Fruit fly (Drosophila melanogaster) whole organism, wandering third instar larva: Measurements from ENCODE around the gene Cpr66D.

Source experiments
- CG9705 ChIP-seq: fragments of 200-800 bp; sonication (Bioruptor generic); optimal IDR thresholded peaks from 2 replicates; lab custom pipeline; 2018; ENCODE audit warnings: missing biosample characterization, mild to moderate bottlenecking, missing genetic modification characterization
- Mio ChIP-seq: sonication (Bioruptor generic); optimal IDR thresholded peaks from 2 replicates; lab custom pipeline; 2016; ENCODE audit warnings: missing biosample characterization, missing genetic modification characterization
- pan ChIP-seq: fragments of >200 bp; optimal IDR thresholded peaks from 2 replicates; lab custom pipeline; 2017
- tai ChIP-seq: sonication (Bioruptor generic); optimal IDR thresholded peaks from 2 replicates; lab custom pipeline; 2016; ENCODE audit warnings: missing biosample characterization, missing genetic modification characterization

DNA sequence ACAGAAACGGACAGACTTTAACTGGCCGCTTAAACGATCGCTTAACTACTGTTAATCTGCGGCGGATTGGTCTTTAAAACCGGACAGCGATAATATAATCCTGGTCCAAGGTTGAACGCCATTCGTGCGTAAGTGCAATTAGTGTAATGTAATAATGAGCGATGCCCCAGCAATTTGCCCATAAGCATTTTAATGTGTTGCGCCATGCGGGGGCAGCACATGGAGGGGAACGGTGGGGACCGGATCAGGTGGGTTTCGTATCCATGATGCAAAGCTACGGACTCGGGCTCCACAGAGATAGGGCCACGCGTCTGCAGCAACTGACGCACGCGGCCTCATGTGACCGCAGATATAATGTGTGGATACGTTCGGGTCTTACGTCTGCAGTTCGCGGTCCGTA is 17.5 kb downstream of the Cpr66D start:
- TF ChIP-seq Mio (GFP tag; lab: Kevin White, UChicago) (no peak), pan (lab: Kevin White, UChicago) (no peak), CG9705 (GFP tag; lab: Kevin White, UChicago) (no peak), tai (GFP tag; lab: Kevin White, UChicago) (no peak)
